Worm (Caenorhabditis elegans): ENCODE data around the gene spe-10.

DNA sequence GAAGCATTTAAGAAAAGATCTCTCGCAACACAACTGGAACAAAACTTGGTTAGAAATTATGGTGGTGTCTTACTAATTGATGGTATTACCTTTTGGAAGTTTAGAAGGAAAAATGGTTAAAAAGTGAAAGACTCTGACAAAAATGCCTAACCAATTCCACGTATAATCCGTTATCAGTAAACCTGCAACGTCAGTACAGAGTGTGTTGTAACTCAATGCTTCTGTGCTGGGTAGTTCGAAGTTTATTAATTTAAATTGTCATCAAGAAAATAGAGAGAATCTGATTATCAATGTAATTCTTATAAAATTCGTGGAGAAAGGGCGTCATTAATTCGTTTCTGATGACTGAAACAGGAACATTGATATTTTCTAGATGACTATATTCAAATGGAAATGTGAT, 51.1 kb downstream of the spe-10 start:
- TF ChIP-seq rnt-1 (tag; optimal IDR thresholded peaks at IDR 0.05) (no peak), ceh-19 (GFP tag; optimal IDR thresholded peaks at IDR 0.05) (no peak), ceh-18 (tag; optimal IDR thresholded peaks at IDR 0.05) (no peak), nfya-1 (tag; optimal IDR thresholded peaks at IDR 0.05) (no peak), dve-1 (tag; optimal IDR thresholded peaks at IDR 0.05) (no peak), eyg-1 (tag; optimal IDR thresholded peaks at IDR 0.05) (no peak), unc-86 (tag; optimal IDR thresholded peaks at IDR 0.05) (no peak), pha-4 (tag; optimal IDR thresholded peaks at IDR 0.05) (no peak)
